Worm (Caenorhabditis elegans): ENCODE results near the gene his-6.

ce11 chrV:8499407-8499806 lies 35.4 kb downstream of the his-6 start:
- TF ChIP-seq nhr-2 (tag; optimal IDR thresholded peaks at IDR 0.05) (no peak), sptf-1 (tag; optimal IDR thresholded peaks at IDR 0.05) (no peak), ztf-11 (tag; optimal IDR thresholded peaks at IDR 0.05) (no peak), tbx-8 (GFP tag; optimal IDR thresholded peaks at IDR 0.05) (no peak), blmp-1 (tag; optimal IDR thresholded peaks at IDR 0.05) (no peak), pha-4 (tag; optimal IDR thresholded peaks at IDR 0.05) (no peak), unc-39 (tag; optimal IDR thresholded peaks at IDR 0.05) (no peak), lsy-2 (tag; optimal IDR thresholded peaks at IDR 0.05) (no peak), ces-1 (GFP tag; optimal IDR thresholded peaks at IDR 0.05) (no peak)

Measured in whole organism, mixed stage, embryonic.